Worm (Caenorhabditis elegans): Measurements from ENCODE around the gene C33G8.2.
A peak's percentile ranks its signal among the peaks of the same experiment; 100 is the strongest.

C33G8.2 gene

ce11 chrV:7009461-7009860 lies at the start of gene C33G8.2:
C33G8.2 (plus strand) TSS chrV:7009761.
- TF ChIP-seq nhr-2 (tag; optimal IDR thresholded peaks at IDR 0.05): no peak
- TF ChIP-seq elt-3 (tag; optimal IDR thresholded peaks at IDR 0.05): no peak
- no peak for TF ChIP-seq ztf-11 (tag; optimal IDR thresholded peaks at IDR 0.05)
- no peak for TF ChIP-seq unc-120 (tag; optimal IDR thresholded peaks at IDR 0.05; ENCODE audit: poor library complexity, severe bottlenecking)
- no peak for TF ChIP-seq lsy-2 (tag; optimal IDR thresholded peaks at IDR 0.05)
- no peak for TF ChIP-seq lin-32 (GFP tag; optimal IDR thresholded peaks at IDR 0.05)
- no peak for TF ChIP-seq nhr-76 (tag; optimal IDR thresholded peaks at IDR 0.05)
- TF ChIP-seq unc-39 (tag; optimal IDR thresholded peaks at IDR 0.05): no peak

- TF ChIP-seq elt-3 (tag; optimal IDR thresholded peaks at IDR 0.05) (no peak), ces-1 (GFP tag; optimal IDR thresholded peaks at IDR 0.05) (no peak), ham-2 (GFP tag; optimal IDR thresholded peaks at IDR 0.05) (peak; percentile 91), hlh-1 (tag; optimal IDR thresholded peaks at IDR 0.05) (no peak), unc-39 (tag; optimal IDR thresholded peaks at IDR 0.05) (no peak), blmp-1 (tag; optimal IDR thresholded peaks at IDR 0.05) (no peak), unc-62 (GFP tag; optimal IDR thresholded peaks at IDR 0.05) (peak; percentile 61), bed-3 (GFP tag; optimal IDR thresholded peaks at IDR 0.05) (no peak), cnd-1 (tag; optimal IDR thresholded peaks at IDR 0.05) (no peak), ceh-43 (GFP tag; optimal IDR thresholded peaks at IDR 0.05) (no peak), mab-5 (tag; optimal IDR thresholded peaks at IDR 0.05) (no peak), nhr-12 (tag; optimal IDR thresholded peaks at IDR 0.05) (no peak), elt-1 (tag; optimal IDR thresholded peaks at IDR 0.05; ENCODE audit: borderline replicate concordance, insufficient read depth) (peak; percentile 80)
These were observed 39.5 kb upstream of the C33G8.2 start, which contains the start of gene ptr-15 for ce11 chrV:6969950-6970532. ptr-15 (minus strand) TSS chrV:6970000.

DNA sequence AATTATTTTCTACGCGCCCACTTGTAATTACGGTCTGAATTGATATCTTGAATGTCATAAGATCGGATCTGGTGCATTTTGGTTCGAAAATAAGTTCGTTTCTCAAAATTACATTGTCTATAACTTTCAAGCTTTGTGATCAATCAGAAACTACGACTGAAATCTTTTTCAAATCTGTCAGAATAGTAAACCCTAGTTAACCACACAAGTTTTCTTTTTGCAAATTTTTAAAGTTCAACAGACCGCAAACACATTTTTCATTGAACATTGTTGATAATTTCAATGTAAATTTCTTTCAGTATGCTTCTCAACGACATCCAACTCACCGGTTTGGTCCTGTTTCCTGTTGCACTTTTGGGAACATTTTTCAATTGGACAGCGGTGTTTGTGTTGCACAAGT lies 38.0 kb upstream of the C33G8.2 start, which contains the start of gene srx-59:
Gene srx-59 (plus strand): TSS at position 301 of the 400 bp plus-strand sequence.
- TF ChIP-seq mab-5 (tag; optimal IDR thresholded peaks at IDR 0.05): no peak
- TF ChIP-seq cnd-1 (tag; optimal IDR thresholded peaks at IDR 0.05): no peak

ce11 chrV:6976047-6976446 lies 33.5 kb upstream of the C33G8.2 start, which contains the start of gene srx-16:
srx-16 (plus strand) TSS chrV:6976347.
- no peak for TF ChIP-seq nhr-237 (tag; optimal IDR thresholded peaks at IDR 0.05)
- no peak for TF ChIP-seq drap-1 (GFP tag; optimal IDR thresholded peaks at IDR 0.05)

DNA sequence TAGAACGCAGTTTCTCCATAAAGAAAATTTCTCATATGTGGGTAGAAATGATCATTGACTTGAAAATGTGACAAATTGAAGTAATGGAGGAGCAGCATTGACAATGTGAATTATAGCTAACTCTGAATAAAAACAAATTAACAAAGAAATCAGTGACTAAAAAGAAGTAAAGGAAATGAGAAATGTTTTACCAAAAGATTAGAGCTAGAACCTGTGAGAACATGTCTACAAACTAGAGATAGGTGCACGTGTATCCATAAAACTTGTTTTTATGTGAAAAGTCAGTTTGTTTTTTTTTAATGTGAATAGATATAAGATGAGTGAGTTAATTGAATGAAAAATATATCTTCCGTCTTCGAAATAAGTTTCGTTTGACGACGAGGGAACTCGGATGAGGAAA lies 30.5 kb upstream of the C33G8.2 start, which contains the start of gene sre-12:
Gene sre-12 (minus strand): TSS at position 101 of the 400 bp plus-strand sequence.
- TF ChIP-seq unc-62 (GFP tag; optimal IDR thresholded peaks at IDR 0.05): no peak
- TF ChIP-seq blmp-1 (tag; optimal IDR thresholded peaks at IDR 0.05): no peak
- no peak for TF ChIP-seq drap-1 (GFP tag; optimal IDR thresholded peaks at IDR 0.05)
- no peak for TF ChIP-seq nhr-12 (tag; optimal IDR thresholded peaks at IDR 0.05)
- no peak for TF ChIP-seq nhr-76 (tag; optimal IDR thresholded peaks at IDR 0.05)
- no peak for TF ChIP-seq tbx-8 (GFP tag; optimal IDR thresholded peaks at IDR 0.05)
- no peak for TF ChIP-seq mep-1 (tag; optimal IDR thresholded peaks at IDR 0.05)
- TF ChIP-seq mab-5 (tag; optimal IDR thresholded peaks at IDR 0.05): no peak
- no peak for TF ChIP-seq nhr-2 (tag; optimal IDR thresholded peaks at IDR 0.05)
- no peak for TF ChIP-seq zip-8 (tag; optimal IDR thresholded peaks at IDR 0.05)
- TF ChIP-seq nhr-28 (tag; optimal IDR thresholded peaks at IDR 0.05): no peak
- no peak for TF ChIP-seq ztf-11 (tag; optimal IDR thresholded peaks at IDR 0.05)
- no peak for TF ChIP-seq flh-1 (GFP tag; optimal IDR thresholded peaks at IDR 0.05)
- no peak for TF ChIP-seq pha-4 (tag; optimal IDR thresholded peaks at IDR 0.05)
- no peak for TF ChIP-seq elt-1 (tag; optimal IDR thresholded peaks at IDR 0.05; ENCODE audit: borderline replicate concordance, insufficient read depth)
- no peak for TF ChIP-seq snpc-4 (tag; optimal IDR thresholded peaks at IDR 0.05)

DNA sequence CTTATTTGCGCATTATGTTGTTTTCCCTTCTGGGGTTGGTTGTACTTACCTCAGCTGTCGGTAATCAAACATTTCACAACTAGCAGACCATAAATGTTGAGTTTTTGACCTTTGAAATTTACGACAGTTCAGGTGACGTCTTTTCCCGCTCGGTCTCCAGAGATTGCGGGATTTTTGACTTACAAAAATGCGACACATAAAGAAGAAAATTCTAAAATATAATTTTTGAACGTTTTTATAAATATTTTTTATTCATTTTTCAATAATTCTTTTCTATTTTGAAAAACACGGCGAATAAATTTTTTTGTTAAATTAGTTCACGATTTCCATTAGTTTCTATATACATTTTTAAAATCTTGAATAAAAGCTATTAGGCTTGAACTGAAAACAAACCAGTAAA lies 26.7 kb upstream of the C33G8.2 start, which contains the start of gene nhr-161:
Gene nhr-161 (minus strand): TSS at position 101 of the 400 bp plus-strand sequence.
- TF ChIP-seq snpc-4 (tag; optimal IDR thresholded peaks at IDR 0.05): no peak
- no peak for TF ChIP-seq lin-13 (tag; optimal IDR thresholded peaks at IDR 0.05)
